Fruit fly (Drosophila melanogaster): ENCODE results near the gene CG16959.

DNA sequence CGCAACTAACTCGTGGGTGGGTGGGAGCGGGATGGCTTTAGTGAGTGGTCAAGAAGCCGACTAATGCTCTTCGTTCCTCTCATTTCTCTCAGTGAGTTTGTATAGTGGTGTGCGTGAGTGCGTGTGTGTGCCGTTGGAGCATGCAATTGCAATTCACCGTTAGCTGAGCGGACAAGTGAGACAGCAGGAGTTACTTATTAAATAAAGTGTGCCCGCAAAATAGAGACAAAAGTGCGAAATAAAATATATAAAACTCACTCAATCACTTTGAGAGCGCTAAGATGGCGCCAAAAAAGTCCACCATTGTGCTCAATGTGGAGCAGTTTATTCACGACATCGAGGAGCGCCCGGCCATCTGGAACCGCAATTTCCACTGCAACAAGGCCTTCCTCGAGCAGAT lies 16.6 kb downstream of the CG16959 start:
- TF ChIP-seq pan (optimal IDR thresholded peaks at IDR 0.05) = no peak
- TF ChIP-seq CG8478 (optimal IDR thresholded peaks at IDR 0.05) = no peak
